Worm (Caenorhabditis elegans) whole organism, young adult: ENCODE measurements around the gene Y14H12A.2.

Source experiments
- B0019.2 ChIP-seq: fragments of 200-800 bp; sonication (Bioruptor generic); conservative IDR thresholded peaks from 2 replicates; pipeline ENCODE4 v1.3.6; 2022; ENCODE audit warnings: missing genetic modification reagents, missing genetic modification characterization, missing compliant biosample characterization
- B0336.3 ChIP-seq: fragments of 200-800 bp; sonication (Bioruptor generic); IDR thresholded peaks from 2 replicates; pipeline ENCODE4 v1.3.6; 2022; ENCODE audit warnings: missing genetic modification characterization, missing compliant biosample characterization
- C17E4.6 ChIP-seq: fragments of 200-800 bp; sonication (Bioruptor generic); IDR thresholded peaks from 2 replicates; pipeline ENCODE4 v1.3.6; 2022; ENCODE audit warnings: missing genetic modification reagents, missing genetic modification characterization, missing compliant biosample characterization
- F33H1.4 ChIP-seq: fragments of 200-800 bp; sonication (Bioruptor generic); IDR thresholded peaks from 2 replicates; pipeline ENCODE4 v1.3.6; 2022; ENCODE audit warnings: missing genetic modification reagents, missing genetic modification characterization, missing compliant biosample characterization
- F39B2.1 ChIP-seq: fragments of 200-800 bp; sonication (Bioruptor generic); IDR thresholded peaks from 2 replicates; pipeline ENCODE4 v1.3.6; 2022; ENCODE audit warnings: missing genetic modification reagents, missing genetic modification characterization, missing compliant biosample characterization
- F52B5.7 ChIP-seq: sonication (generic microtip); optimal IDR thresholded peaks from 2 replicates; lab custom pipeline; 2016; ENCODE audit warnings: mild to moderate bottlenecking, missing genetic modification characterization, missing compliant biosample characterization
- F57A8.1 ChIP-seq: fragments of 200-800 bp; sonication (Bioruptor generic); optimal IDR thresholded peaks from 2 replicates; lab custom pipeline; 2018; ENCODE audit warnings: mild to moderate bottlenecking, missing genetic modification characterization, moderate library complexity, missing compliant biosample characterization
- F57C9.4 ChIP-seq: sonication (generic microtip); optimal IDR thresholded peaks from 2 replicates; lab custom pipeline; 2017; ENCODE audit warnings: mild to moderate bottlenecking, missing genetic modification characterization, missing compliant biosample characterization
- Y53F4B.3 ChIP-seq: fragments of 200-800 bp; sonication (Bioruptor generic); IDR thresholded peaks from 2 replicates; pipeline ENCODE4 v1.3.6; 2022; ENCODE audit warnings: missing genetic modification reagents, missing genetic modification characterization, missing compliant biosample characterization
- Y53G8AR.9 ChIP-seq: fragments of 200-800 bp; sonication (Bioruptor generic); conservative IDR thresholded peaks from 2 replicates; pipeline ENCODE4 v1.3.6; 2022; ENCODE audit warnings: missing genetic modification reagents, missing genetic modification characterization, missing compliant biosample characterization
- Y95B8A.8 ChIP-seq: fragments of 200-800 bp; sonication (Bioruptor generic); IDR thresholded peaks from 2 replicates; pipeline ENCODE4 v1.3.6; 2022; ENCODE audit warnings: missing genetic modification reagents, missing genetic modification characterization, missing compliant biosample characterization
- ama-1 ChIP-seq, 3 experiments: fragments of 150-350 bp in 1 of 3; sonication (generic microtip) in 2 of 3; optimal IDR thresholded peaks; 2 replicates each; lab custom pipeline; 2014 to 2018; ENCODE audit warnings: missing biosample characterization in 2 of 3, missing genetic modification characterization in 2 of 3, missing genetic modification reagents in 2 of 3
- aptf-3 ChIP-seq: fragments of 200-800 bp; sonication (Bioruptor generic); IDR thresholded peaks from 2 replicates; pipeline ENCODE4 v1.3.6; 2022; ENCODE audit warnings: missing genetic modification characterization, missing compliant biosample characterization
- athp-1 ChIP-seq: sonication (generic microtip); optimal IDR thresholded peaks from 2 replicates; lab custom pipeline; 2017; ENCODE audit warnings: mild to moderate bottlenecking, missing genetic modification characterization, missing compliant biosample characterization
- attf-3 ChIP-seq: fragments of 200-800 bp; sonication (Bioruptor generic); conservative IDR thresholded peaks from 2 replicates; pipeline ENCODE4 v1.3.6; 2022; ENCODE audit warnings: missing genetic modification reagents, missing genetic modification characterization, missing compliant biosample characterization
- attf-6 ChIP-seq: fragments of 200-800 bp; sonication (Bioruptor generic); IDR thresholded peaks from 2 replicates; pipeline ENCODE4 v1.3.6; 2022; ENCODE audit warnings: missing genetic modification reagents, missing genetic modification characterization, missing compliant biosample characterization
- ceh-100 ChIP-seq: fragments of 200-800 bp; sonication (Bioruptor generic); IDR thresholded peaks from 2 replicates; pipeline ENCODE4 v1.3.6; 2022; ENCODE audit warnings: missing genetic modification reagents, missing genetic modification characterization, missing compliant biosample characterization
- dox-1 ChIP-seq: fragments of 200-800 bp; sonication (Bioruptor generic); IDR thresholded peaks from 2 replicates; pipeline ENCODE4 v1.3.6; 2022; ENCODE audit warnings: missing genetic modification reagents, missing genetic modification characterization, missing compliant biosample characterization
- dpff-1 ChIP-seq: sonication (generic microtip); optimal IDR thresholded peaks from 2 replicates; lab custom pipeline; 2017; ENCODE audit warnings: mild to moderate bottlenecking, missing genetic modification characterization, missing compliant biosample characterization
- dpl-1 ChIP-seq: fragments of 150-350 bp; optimal IDR thresholded peaks from 2 replicates; lab custom pipeline; 2014; ENCODE audit warnings: missing biosample characterization, missing genetic modification reagents, missing genetic modification characterization
- efl-1 ChIP-seq: fragments of 150-350 bp; optimal IDR thresholded peaks from 2 replicates; lab custom pipeline; 2014; ENCODE audit warnings: missing biosample characterization, missing genetic modification reagents, missing genetic modification characterization
- egrh-3 ChIP-seq: fragments of 200-800 bp; sonication (Bioruptor generic); IDR thresholded peaks from 2 replicates; pipeline ENCODE4 v1.3.6; 2022; ENCODE audit warnings: missing genetic modification reagents, missing genetic modification characterization, missing compliant biosample characterization
- ekl-4 ChIP-seq: fragments of 200-800 bp; sonication (Bioruptor generic); IDR thresholded peaks from 2 replicates; pipeline ENCODE4 v1.3.6; 2022; ENCODE audit warnings: missing genetic modification reagents, missing genetic modification characterization, missing compliant biosample characterization
- fkh-3 ChIP-seq: sonication (generic microtip); optimal IDR thresholded peaks from 2 replicates; lab custom pipeline; 2016; ENCODE audit warnings: mild to moderate bottlenecking, missing genetic modification characterization, missing compliant biosample characterization
- gei-17 ChIP-seq: fragments of 200-800 bp; sonication (Bioruptor generic); optimal IDR thresholded peaks from 2 replicates; lab custom pipeline; 2018; ENCODE audit warnings: mild to moderate bottlenecking, missing genetic modification characterization, missing compliant biosample characterization
- hmg-1.2 ChIP-seq: fragments of 200-800 bp; sonication (Bioruptor generic); IDR thresholded peaks from 2 replicates; pipeline ENCODE4 v1.3.6; 2022; ENCODE audit warnings: missing genetic modification reagents, missing genetic modification characterization, missing compliant biosample characterization
- let-526 ChIP-seq: fragments of 200-800 bp; sonication (Bioruptor generic); IDR thresholded peaks from 2 replicates; pipeline ENCODE4 v1.3.6; 2022; ENCODE audit warnings: missing genetic modification reagents, missing genetic modification characterization, missing compliant biosample characterization
- madf-10 ChIP-seq: sonication (generic microtip); optimal IDR thresholded peaks from 2 replicates; lab custom pipeline; 2016; ENCODE audit warnings: mild to moderate bottlenecking, missing genetic modification characterization, missing compliant biosample characterization
- madf-8 ChIP-seq: fragments of 200-800 bp; sonication (Bioruptor generic); conservative IDR thresholded peaks from 2 replicates; pipeline ENCODE4 v1.3.6; 2022; ENCODE audit warnings: missing genetic modification reagents, missing genetic modification characterization, missing compliant biosample characterization
- nfya-1 ChIP-seq: sonication (generic microtip); optimal IDR thresholded peaks from 2 replicates; lab custom pipeline; 2017; ENCODE audit warnings: antibody characterized with exemption, missing compliant biosample characterization, missing genetic modification characterization, borderline replicate concordance; ENCODE audit not compliant: insufficient read depth
- nfyb-1 ChIP-seq: fragments of 200-800 bp; sonication (Bioruptor generic); IDR thresholded peaks from 2 replicates; pipeline ENCODE4 v1.3.6; 2022; ENCODE audit warnings: missing genetic modification reagents, missing genetic modification characterization, missing compliant biosample characterization
- nhr-120 ChIP-seq: fragments of 200-800 bp; sonication (Bioruptor generic); IDR thresholded peaks from 2 replicates; pipeline ENCODE4 v1.3.6; 2022; ENCODE audit warnings: missing genetic modification characterization, missing compliant biosample characterization
- nhr-179 ChIP-seq: sonication (generic microtip); optimal IDR thresholded peaks from 2 replicates; lab custom pipeline; 2016; ENCODE audit warnings: mild to moderate bottlenecking, missing genetic modification characterization, missing compliant biosample characterization
- pbrm-1 ChIP-seq: fragments of 200-800 bp; sonication (Bioruptor generic); IDR thresholded peaks from 2 replicates; pipeline ENCODE4 v1.3.6; 2022; ENCODE audit warnings: missing genetic modification reagents, missing genetic modification characterization, missing compliant biosample characterization
- repo-1 ChIP-seq: sonication (generic microtip); optimal IDR thresholded peaks from 2 replicates; lab custom pipeline; 2017; ENCODE audit warnings: mild to moderate bottlenecking, missing genetic modification characterization, missing compliant biosample characterization
- sea-2 ChIP-seq: fragments of 200-800 bp; sonication (Bioruptor generic); IDR thresholded peaks from 2 replicates; pipeline ENCODE4 v1.3.6; 2022; ENCODE audit warnings: missing genetic modification characterization, missing compliant biosample characterization
- snpc-1.1 ChIP-seq: sonication (generic microtip); optimal IDR thresholded peaks from 2 replicates; lab custom pipeline; 2017; ENCODE audit warnings: missing genetic modification characterization, mild to moderate bottlenecking, missing compliant biosample characterization, antibody characterized with exemption, moderate library complexity, missing genotype, missing genetic modification reagents; ENCODE audit not compliant: insufficient read depth
- snpc-1.3 ChIP-seq: sonication (generic microtip); optimal IDR thresholded peaks from 2 replicates; lab custom pipeline; 2017; ENCODE audit warnings: missing genetic modification characterization, mild to moderate bottlenecking, missing compliant biosample characterization, antibody characterized with exemption, moderate library complexity, missing genotype, missing genetic modification reagents; ENCODE audit not compliant: insufficient read depth
- snpc-4 ChIP-seq, 5 experiments: fragments of 150-350 bp in 1 of 5; sonication (generic microtip) in 4 of 5; optimal IDR thresholded peaks; 2 replicates each; lab custom pipeline; 2014 to 2018; ENCODE audit warnings: missing genetic modification characterization in 5 of 5, missing biosample characterization in 3 of 5, antibody characterized with exemption in 2 of 5, mild to moderate bottlenecking in 2 of 5, missing compliant biosample characterization in 2 of 5, missing genotype in 2 of 5, moderate library complexity in 2 of 5, missing genetic modification reagents in 1 of 5
- somi-1 ChIP-seq: fragments of 200-800 bp; sonication (Bioruptor generic); optimal IDR thresholded peaks from 2 replicates; lab custom pipeline; 2018; ENCODE audit warnings: mild to moderate bottlenecking, missing genetic modification characterization, missing compliant biosample characterization
- tbp1 ChIP-seq: fragments of 200-800 bp; sonication (Bioruptor generic); optimal IDR thresholded peaks from 2 replicates; lab custom pipeline; 2018; ENCODE audit warnings: mild to moderate bottlenecking, missing genetic modification characterization, missing compliant biosample characterization
- unc-62 ChIP-seq: fragments of 150-350 bp; optimal IDR thresholded peaks from 2 replicates; lab custom pipeline; 2014; ENCODE audit warnings: missing biosample characterization, missing genetic modification reagents, missing genetic modification characterization
- xnd-1 ChIP-seq: sonication (generic microtip); optimal IDR thresholded peaks from 2 replicates; lab custom pipeline; 2016; ENCODE audit warnings: missing genotype, missing genetic modification reagents, missing genetic modification characterization, missing compliant biosample characterization
- zfh-2 ChIP-seq: fragments of 200-800 bp; sonication (Bioruptor generic); conservative IDR thresholded peaks from 2 replicates; pipeline ENCODE4 v1.3.6; 2022; ENCODE audit warnings: missing genetic modification reagents, missing genetic modification characterization, missing compliant biosample characterization

The Y14H12A.2 gene

ce11 chrII:4018617-4019016 lies 29.1 kb upstream of the Y14H12A.2 start, which contains the start of gene K07D4.6:
Gene K07D4.6, minus strand, starts transcription at chrII:4018717.
- TF ChIP-seq xnd-1 (tag; lab: Kevin White, UChicago) (no peak), efl-1 (GFP tag; lab: Kevin White, UChicago) (no peak), nfya-1 (tag; lab: Kevin White, UChicago) (no peak), F33H1.4 (GFP tag; lab: Robert Waterston, UW) (no peak), snpc-1.1 (tag; lab: Kevin White, UChicago) (no peak), Y53F4B.3 (GFP tag; lab: Robert Waterston, UW) (no peak), F39B2.1 (no peak), Y95B8A.8 (GFP tag; lab: Robert Waterston, UW) (no peak), F57A8.1 (GFP tag; lab: Kevin White, UChicago) (no peak), attf-3 (GFP tag; lab: Robert Waterston, UW) (no peak)

ce11 chrII:4011518-4011917 lies 22.0 kb upstream of the Y14H12A.2 start:
- TF ChIP-seq fkh-3 (tag; lab: Kevin White, UChicago) (no peak), tbp1 (GFP tag; lab: Kevin White, UChicago) (no peak), C17E4.6 (GFP tag; lab: Robert Waterston, UW) (no peak), snpc-4 (GFP tag; optimal IDR thresholded peaks at IDR 0.05; lab: Kevin White, UChicago) (no peak), snpc-4 (tag; optimal IDR thresholded peaks at IDR 0.05; lab: Kevin White, UChicago) (no peak), let-526 (GFP tag; lab: Robert Waterston, UW) (no peak)

ce11 chrII:4007972-4008371 lies 18.5 kb upstream of the Y14H12A.2 start:
- no peak for TF ChIP-seq hmg-1.2 (GFP tag; lab: Robert Waterston, UW)
- no peak for TF ChIP-seq snpc-1.3 (tag; lab: Kevin White, UChicago)
- TF ChIP-seq egrh-3 (GFP tag; lab: Robert Waterston, UW): peak; percentile 37; the same call in 1 of the 2 replicates
- TF ChIP-seq ama-1 (optimal IDR thresholded peaks at IDR 0.05; lab: Kevin White, UChicago): no peak
- TF ChIP-seq ama-1 (GFP tag; optimal IDR thresholded peaks at IDR 0.05; lab: Kevin White, UChicago): no peak
- TF ChIP-seq Y53G8AR.9 (GFP tag; lab: Robert Waterston, UW): no peak
- TF ChIP-seq zfh-2: peak; percentile 78
- TF ChIP-seq unc-62 (GFP tag; lab: Kevin White, UChicago): no peak
- TF ChIP-seq Y53F4B.3 (GFP tag; lab: Robert Waterston, UW): no peak
- no peak for TF ChIP-seq attf-6 (GFP tag; lab: Robert Waterston, UW)
- no peak for TF ChIP-seq B0019.2
- no peak for TF ChIP-seq gei-17 (GFP tag; lab: Kevin White, UChicago)
- no peak for TF ChIP-seq athp-1 (tag; lab: Kevin White, UChicago)
- TF ChIP-seq aptf-3 (GFP tag; lab: Robert Waterston, UW): no peak
- 0 out of 2 replicates have a peak, but pooled peaks have one; percentile 43 for TF ChIP-seq sea-2 (GFP tag; lab: Robert Waterston, UW)

ce11 chrII:4004614-4005013 lies 15.1 kb upstream of the Y14H12A.2 start, which contains the start of gene ephx-1:
Gene ephx-1, plus strand, starts transcription at chrII:4004914.
- TF ChIP-seq madf-8 (GFP tag; lab: Robert Waterston, UW) (no peak), F52B5.7 (tag; lab: Kevin White, UChicago) (no peak), B0336.3 (no peak), nhr-179 (tag; lab: Kevin White, UChicago) (no peak), pbrm-1 (GFP tag; lab: Robert Waterston, UW) (no peak), F57C9.4 (tag; lab: Kevin White, UChicago) (no peak), ceh-100 (no peak), hmg-1.2 (GFP tag; lab: Robert Waterston, UW) (no peak), madf-10 (tag; lab: Kevin White, UChicago) (no peak), repo-1 (no peak), nfyb-1 (GFP tag; lab: Robert Waterston, UW) (no peak), dpff-1 (tag; lab: Kevin White, UChicago) (no peak), somi-1 (GFP tag; lab: Kevin White, UChicago) (no peak), F39B2.1 (no peak), dpl-1 (GFP tag; lab: Kevin White, UChicago) (no peak), dox-1 (GFP tag; lab: Robert Waterston, UW) (no peak), nhr-120 (no peak), ekl-4 (GFP tag; lab: Robert Waterston, UW) (no peak), aptf-3 (GFP tag; lab: Robert Waterston, UW) (no peak)
